Fruit fly (Drosophila melanogaster) whole organism, wandering third instar larva: ENCODE results near the gene CG9922.
A peak's percentile ranks its signal among the peaks of the same experiment; 100 is the strongest.

Experiments
- Abd-B ChIP-seq: fragments of >200 bp; optimal IDR thresholded peaks from 2 replicates; lab custom pipeline; 2017; ENCODE audit warnings: missing biosample characterization, missing genetic modification characterization
- Dfd ChIP-seq: fragments of >200 bp; optimal IDR thresholded peaks from 2 replicates; lab custom pipeline; 2017; ENCODE audit warnings: missing biosample characterization, missing genetic modification characterization
- HLH106 ChIP-seq: fragments of 200-800 bp; optimal IDR thresholded peaks from 3 replicates; lab custom pipeline; 2019; ENCODE audit warnings: missing biosample characterization, mild to moderate bottlenecking, missing genetic modification characterization, moderate library complexity
- Jra ChIP-seq: sonication (Bioruptor generic); optimal IDR thresholded peaks from 2 replicates; lab custom pipeline; 2016; ENCODE audit warnings: missing biosample characterization, missing genetic modification characterization
- N ChIP-seq: fragments of >200 bp; optimal IDR thresholded peaks from 2 replicates; lab custom pipeline; 2018; ENCODE audit warnings: missing biosample characterization, missing external identifiers, missing genetic modification characterization
- brk ChIP-seq: fragments of 200-800 bp; sonication (Bioruptor generic); optimal IDR thresholded peaks from 2 replicates; lab custom pipeline; 2016; ENCODE audit warnings: missing biosample characterization, mild to moderate bottlenecking, missing genetic modification characterization
- dsf ChIP-seq: sonication (Bioruptor generic); optimal IDR thresholded peaks from 2 replicates; lab custom pipeline; 2016; ENCODE audit warnings: missing biosample characterization, missing genetic modification characterization, borderline replicate concordance
- fru ChIP-seq: fragments of 200-800 bp; sonication (Bioruptor generic); optimal IDR thresholded peaks from 3 replicates; lab custom pipeline; 2016; ENCODE audit warnings: missing biosample characterization, mild to moderate bottlenecking, missing genetic modification characterization
- h ChIP-seq: fragments of 200-800 bp; sonication (Bioruptor generic); optimal IDR thresholded peaks from 3 replicates; lab custom pipeline; 2016; ENCODE audit warnings: missing biosample characterization, mild to moderate bottlenecking, missing genetic modification characterization
- pan ChIP-seq: fragments of >200 bp; optimal IDR thresholded peaks from 2 replicates; lab custom pipeline; 2017
- psq ChIP-seq: fragments of 200-800 bp; sonication (Bioruptor generic); optimal IDR thresholded peaks from 3 replicates; lab custom pipeline; 2017; ENCODE audit warnings: missing biosample characterization, mild to moderate bottlenecking, missing genetic modification characterization, moderate library complexity
- sage ChIP-seq: fragments of 200-800 bp; sonication (Bioruptor generic); optimal IDR thresholded peaks from 2 replicates; lab custom pipeline; 2016; ENCODE audit warnings: missing biosample characterization, mild to moderate bottlenecking, missing genetic modification characterization
- sv ChIP-seq: fragments of 200-800 bp; sonication (Bioruptor generic); optimal IDR thresholded peaks from 3 replicates; lab custom pipeline; 2016; ENCODE audit warnings: missing biosample characterization, missing genetic modification characterization

- TF ChIP-seq HLH106 (tag; lab: Kevin White, UChicago) = peak; percentile 51
- peak; percentile 14 for TF ChIP-seq Jra (GFP tag; lab: Kevin White, UChicago)
- TF ChIP-seq sv (GFP tag; lab: Kevin White, UChicago) = peak; percentile 13
- peak; percentile 67 for TF ChIP-seq fru (GFP tag; lab: Kevin White, UChicago)
- TF ChIP-seq pan = no peak
- no peak for TF ChIP-seq Dfd (GFP tag; lab: Kevin White, UChicago)
- peak; percentile 2 for TF ChIP-seq psq (GFP tag; lab: Kevin White, UChicago)
- TF ChIP-seq sage (GFP tag; lab: Kevin White, UChicago) = peak; percentile 27
- peak; percentile 13 for TF ChIP-seq brk (GFP tag; lab: Kevin White, UChicago)
- TF ChIP-seq N (GFP tag; lab: Kevin White, UChicago) = no peak
- no peak for TF ChIP-seq Abd-B (GFP tag; lab: Kevin White, UChicago)
- no peak for TF ChIP-seq dsf (GFP tag; lab: Kevin White, UChicago)
- TF ChIP-seq h (GFP tag; lab: Kevin White, UChicago) = peak; percentile 77
Measured at dm6 chr3R:14024919-14025387, 11.2 kb downstream of the CG9922 start.
